Worm (Caenorhabditis elegans): ENCODE results near the gene B0546.3.
"Not testable (repeated sequence)": the region's sequence is repeated elsewhere in the genome, so short reads cannot be mapped to it uniquely, and the experiment has no call there.

The B0546.3 gene

DNA sequence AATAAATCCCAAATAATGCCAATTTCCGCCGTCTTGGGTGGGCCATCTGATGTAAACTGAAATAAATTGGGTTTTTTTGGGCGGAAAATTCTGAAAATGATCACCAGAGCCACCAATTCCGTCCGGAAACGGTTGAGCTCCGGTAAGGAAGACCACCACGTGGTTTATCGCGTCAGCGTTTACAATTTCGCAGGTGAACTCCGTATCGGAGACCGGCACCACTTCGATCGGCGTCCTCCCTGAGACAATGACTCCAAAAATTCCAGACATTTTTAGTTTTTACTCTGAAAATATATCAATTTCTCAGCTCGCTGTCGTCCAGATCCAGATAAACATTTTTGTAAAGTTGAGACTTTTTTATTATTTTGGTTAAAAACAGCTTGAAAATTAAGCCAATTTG lies 46.1 kb downstream of the B0546.3 start, which contains the start of gene F42A6.6:
F42A6.6 (minus strand) TSS at position 289 of the 400 bp plus-strand sequence.
- TF ChIP-seq unc-62 (GFP tag; optimal IDR thresholded peaks at IDR 0.05), result no peak

DNA sequence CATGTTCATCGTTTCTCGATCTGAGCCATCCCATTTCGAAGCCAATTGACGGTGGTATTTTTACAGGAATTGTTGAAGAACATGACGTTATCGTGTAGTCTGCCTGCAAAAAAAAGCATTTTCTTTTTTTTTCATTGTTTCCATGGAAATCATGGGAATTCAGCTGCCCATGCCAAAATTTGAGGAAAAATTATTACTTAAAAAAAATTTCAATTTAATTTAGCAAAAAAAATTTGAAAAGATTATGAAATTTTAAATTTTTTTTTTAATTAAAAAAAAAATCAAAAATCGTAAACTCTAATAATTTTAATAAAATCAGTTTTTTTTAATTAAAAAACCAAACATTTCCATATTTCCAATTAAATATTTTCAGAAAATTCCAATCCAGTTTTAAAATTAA lies 50.9 kb downstream of the B0546.3 start, which contains the start of gene F42A6.5:
F42A6.5 (minus strand) TSS at position 101 of the 400 bp plus-strand sequence.
- TF ChIP-seq unc-62 (GFP tag; optimal IDR thresholded peaks at IDR 0.05), result not testable (repeated sequence)

Measured in whole organism, dauer.